Worm (Caenorhabditis elegans) whole organism, L4/young adult: Measurements from ENCODE around the gene Y47G7B.2.

Experiments used
- W03F9.2 ChIP-seq: fragments of 150-350 bp; optimal IDR thresholded peaks from 2 replicates; lab custom pipeline; 2014; ENCODE audit warnings: missing biosample characterization, missing genetic modification characterization
- dao-5 ChIP-seq: sonication (generic microtip); optimal IDR thresholded peaks from 2 replicates; lab custom pipeline; 2016; ENCODE audit warnings: missing genotype, missing genetic modification characterization, moderate library complexity, missing compliant biosample characterization
- him-1 ChIP-seq: sonication (generic microtip); optimal IDR thresholded peaks from 2 replicates; lab custom pipeline; 2016; ENCODE audit warnings: missing genotype, missing genetic modification reagents, missing genetic modification characterization, missing compliant biosample characterization

DNA sequence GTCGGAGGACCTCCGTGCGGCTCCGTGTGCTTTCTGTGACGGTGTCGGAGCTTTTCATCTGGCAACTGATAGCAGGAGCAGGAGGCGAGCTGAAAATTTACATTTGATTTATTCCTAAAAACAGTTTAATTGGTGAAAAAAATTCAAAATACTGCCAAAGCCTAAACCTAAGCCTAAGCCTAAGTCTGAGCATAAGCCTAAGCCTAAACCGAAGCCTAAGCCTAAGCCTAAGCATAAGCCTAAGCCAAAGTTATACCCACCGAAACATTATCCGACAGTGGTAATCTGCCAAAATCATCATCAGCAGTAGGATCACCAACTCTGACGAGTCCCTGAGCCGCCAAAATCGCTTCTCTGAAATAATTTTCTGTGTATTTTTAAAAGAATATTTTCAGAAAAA lies 23.0 kb downstream of the Y47G7B.2 start:
- TF ChIP-seq W03F9.2 (tag; lab: Kevin White, UChicago) (no peak), him-1 (tag; lab: Kevin White, UChicago) (no peak), dao-5 (tag; lab: Kevin White, UChicago) (no peak)
